Worm (Caenorhabditis elegans) whole organism, early embryonic: ENCODE results near the gene C08F8.9.

Source experiments
- B0310.2 ChIP-seq: sonication (generic microtip); optimal IDR thresholded peaks from 2 replicates; lab custom pipeline; 2016; ENCODE audit warnings: mild to moderate bottlenecking, missing genetic modification characterization, missing compliant biosample characterization
- F13C5.2 ChIP-seq: sonication (generic microtip); optimal IDR thresholded peaks from 2 replicates; lab custom pipeline; 2017; ENCODE audit warnings: mild to moderate bottlenecking, missing genetic modification characterization, inconsistent platforms, missing compliant biosample characterization
- aly-1 ChIP-seq: sonication (generic microtip); optimal IDR thresholded peaks from 2 replicates; lab custom pipeline; 2016; ENCODE audit warnings: missing genetic modification characterization, missing compliant biosample characterization
- ama-1 ChIP-seq: fragments of 150-350 bp; optimal IDR thresholded peaks from 2 replicates; lab custom pipeline; 2014
- ceh-13 ChIP-seq: fragments of 200-800 bp; sonication (Bioruptor generic); optimal IDR thresholded peaks from 2 replicates; lab custom pipeline; 2018; ENCODE audit warnings: mild to moderate bottlenecking, missing genetic modification characterization, missing compliant biosample characterization
- ceh-36 ChIP-seq: sonication (generic microtip); optimal IDR thresholded peaks from 2 replicates; lab custom pipeline; 2016; ENCODE audit warnings: missing genetic modification characterization, inconsistent platforms, missing compliant biosample characterization
- ets-7 ChIP-seq: sonication (generic microtip); optimal IDR thresholded peaks from 2 replicates; lab custom pipeline; 2016; ENCODE audit warnings: missing genotype, missing genetic modification characterization, missing compliant biosample characterization
- flt-1 ChIP-seq: fragments of 200-800 bp; sonication (Bioruptor generic); IDR thresholded peaks from 2 replicates; pipeline ENCODE4 v1.3.6; 2022; ENCODE audit warnings: missing genetic modification characterization, missing compliant biosample characterization
- hmbx-1 ChIP-seq: sonication (generic microtip); optimal IDR thresholded peaks from 2 replicates; lab custom pipeline; 2016; ENCODE audit warnings: mild to moderate bottlenecking, missing genetic modification characterization, missing compliant biosample characterization
- hmg-4 ChIP-seq: fragments of 200-800 bp; sonication (Bioruptor generic); optimal IDR thresholded peaks from 2 replicates; lab custom pipeline; 2018; ENCODE audit warnings: mild to moderate bottlenecking, missing genetic modification characterization, missing compliant biosample characterization
- hnd-1 ChIP-seq: sonication (generic microtip); optimal IDR thresholded peaks from 2 replicates; lab custom pipeline; 2016; ENCODE audit warnings: missing genetic modification characterization, missing compliant biosample characterization
- pes-1 ChIP-seq: fragments of 200-800 bp; sonication (Bioruptor generic); IDR thresholded peaks from 2 replicates; pipeline ENCODE4 v1.3.6; 2022; ENCODE audit warnings: missing genetic modification reagents, missing genetic modification characterization, missing compliant biosample characterization
- scrt-1 ChIP-seq: fragments of 200-800 bp; sonication (Bioruptor generic); IDR thresholded peaks from 2 replicates; pipeline ENCODE4 v1.3.6; 2022; ENCODE audit warnings: missing genetic modification characterization, missing compliant biosample characterization
- sea-1 ChIP-seq: fragments of 200-800 bp; sonication (Bioruptor generic); conservative IDR thresholded peaks from 2 replicates; pipeline ENCODE4 v1.3.6; 2022; ENCODE audit warnings: missing genetic modification characterization, missing compliant biosample characterization
- tbx-11 ChIP-seq: fragments of 200-800 bp; sonication (Bioruptor generic); IDR thresholded peaks from 2 replicates; pipeline ENCODE4 v1.3.6; 2022; ENCODE audit warnings: missing genetic modification characterization, missing compliant biosample characterization
- tbx-37 ChIP-seq: fragments of 200-800 bp; sonication (Bioruptor generic); conservative IDR thresholded peaks from 2 replicates; pipeline ENCODE4 v1.3.6; 2022; ENCODE audit warnings: missing genetic modification reagents, missing genetic modification characterization, missing compliant biosample characterization
- tra-4 ChIP-seq: sonication (generic microtip); optimal IDR thresholded peaks from 2 replicates; lab custom pipeline; 2017; ENCODE audit warnings: missing genetic modification characterization, missing compliant biosample characterization

Gene C08F8.9

ce11 chrIV:11178495-11178894 lies at the start of gene C08F8.9:
Gene C08F8.9, minus strand, starts transcription at chrIV:11178595.
- TF ChIP-seq hnd-1 (tag; lab: Kevin White, UChicago) (no peak), flt-1 (no peak)

ce11 chrIV:11226545-11226944 lies 48.1 kb upstream of the C08F8.9 start:
- no peak for TF ChIP-seq ama-1 (lab: Kevin White, UChicago)

- TF ChIP-seq B0310.2 (no peak), tra-4 (no peak)
These were observed 46.8 kb upstream of the C08F8.9 start, which contains the start of gene col-125 for ce11 chrIV:11225206-11225605. Gene col-125, plus strand, starts transcription at chrIV:11225506.

- no peak for TF ChIP-seq ceh-36 (tag; lab: Kevin White, UChicago)
- no peak for TF ChIP-seq tra-4
- no peak for TF ChIP-seq tbx-11
These were observed 45.5 kb upstream of the C08F8.9 start, which contains the start of gene C29F4.3 for ce11 chrIV:11223878-11224277. Gene C29F4.3, minus strand, starts transcription at chrIV:11223978.

- TF ChIP-seq F13C5.2 (tag; lab: Kevin White, UChicago) (no peak), B0310.2 (no peak), ceh-36 (tag; lab: Kevin White, UChicago) (no peak)
These were observed 39.6 kb upstream of the C08F8.9 start, which contains the start of gene zip-6 for ce11 chrIV:11218037-11218436. Gene zip-6, minus strand, starts transcription at chrIV:11218137.

ce11 chrIV:11212978-11213377 lies 34.6 kb upstream of the C08F8.9 start:
- no peak for TF ChIP-seq hmg-4 (GFP tag; lab: Kevin White, UChicago)
- no peak for TF ChIP-seq hnd-1 (tag; lab: Kevin White, UChicago)
- no peak for TF ChIP-seq B0310.2
- no peak for TF ChIP-seq scrt-1 (GFP tag; lab: Robert Waterston, UW)
- no peak for TF ChIP-seq tbx-11
- TF ChIP-seq pes-1 (GFP tag; lab: Robert Waterston, UW): no peak
- no peak for TF ChIP-seq sea-1
- TF ChIP-seq ceh-13 (GFP tag; lab: Kevin White, UChicago): no peak
- no peak for TF ChIP-seq ets-7 (tag; lab: Kevin White, UChicago)
- no peak for TF ChIP-seq tbx-37 (GFP tag; lab: Robert Waterston, UW)
- TF ChIP-seq flt-1: no peak
- TF ChIP-seq aly-1 (tag; lab: Kevin White, UChicago): no peak
- TF ChIP-seq F13C5.2 (tag; lab: Kevin White, UChicago): no peak
- no peak for TF ChIP-seq hmbx-1 (tag; lab: Kevin White, UChicago)
- TF ChIP-seq tra-4: no peak
- TF ChIP-seq ceh-36 (tag; lab: Kevin White, UChicago): no peak
- no peak for TF ChIP-seq ama-1 (lab: Kevin White, UChicago)

- TF ChIP-seq pes-1 (GFP tag; lab: Robert Waterston, UW) (no peak), tra-4 (no peak), F13C5.2 (tag; lab: Kevin White, UChicago) (no peak), ama-1 (lab: Kevin White, UChicago) (no peak), ceh-36 (tag; lab: Kevin White, UChicago) (no peak), hnd-1 (tag; lab: Kevin White, UChicago) (no peak), sea-1 (no peak), tbx-11 (no peak), tbx-37 (GFP tag; lab: Robert Waterston, UW) (no peak)
These were observed 33.2 kb upstream of the C08F8.9 start for ce11 chrIV:11211547-11211946.

- no peak for TF ChIP-seq ceh-13 (GFP tag; lab: Kevin White, UChicago)
- no peak for TF ChIP-seq tra-4
- TF ChIP-seq hnd-1 (tag; lab: Kevin White, UChicago): no peak
- no peak for TF ChIP-seq scrt-1 (GFP tag; lab: Robert Waterston, UW)
- no peak for TF ChIP-seq ets-7 (tag; lab: Kevin White, UChicago)
- TF ChIP-seq B0310.2: no peak
- TF ChIP-seq tbx-37 (GFP tag; lab: Robert Waterston, UW): no peak
- TF ChIP-seq ceh-36 (tag; lab: Kevin White, UChicago): no peak
- TF ChIP-seq ama-1 (lab: Kevin White, UChicago): no peak
- no peak for TF ChIP-seq flt-1
- TF ChIP-seq hmbx-1 (tag; lab: Kevin White, UChicago): no peak
These were observed 32.4 kb upstream of the C08F8.9 start, which contains the start of gene adk-1 for ce11 chrIV:11210781-11211256. Gene adk-1, minus strand, starts transcription at chrIV:11210831.

ce11 chrIV:11207186-11207585 lies 28.8 kb upstream of the C08F8.9 start, which contains the start of gene R07H5.9:
Gene R07H5.9, plus strand, starts transcription at chrIV:11207486.
- TF ChIP-seq pes-1 (GFP tag; lab: Robert Waterston, UW) (no peak), ceh-13 (GFP tag; lab: Kevin White, UChicago) (no peak), tra-4 (no peak), ets-7 (tag; lab: Kevin White, UChicago) (no peak), F13C5.2 (tag; lab: Kevin White, UChicago) (no peak), tbx-37 (GFP tag; lab: Robert Waterston, UW) (no peak), ama-1 (lab: Kevin White, UChicago) (no peak), hnd-1 (tag; lab: Kevin White, UChicago) (no peak), flt-1 (no peak), hmg-4 (GFP tag; lab: Kevin White, UChicago) (no peak), aly-1 (tag; lab: Kevin White, UChicago) (no peak), sea-1 (no peak), B0310.2 (no peak), hmbx-1 (tag; lab: Kevin White, UChicago) (no peak), scrt-1 (GFP tag; lab: Robert Waterston, UW) (no peak), ceh-36 (tag; lab: Kevin White, UChicago) (no peak), tbx-11 (no peak)
